Fruit fly (Drosophila melanogaster): Measurements from ENCODE around the gene CG46462.

DNA sequence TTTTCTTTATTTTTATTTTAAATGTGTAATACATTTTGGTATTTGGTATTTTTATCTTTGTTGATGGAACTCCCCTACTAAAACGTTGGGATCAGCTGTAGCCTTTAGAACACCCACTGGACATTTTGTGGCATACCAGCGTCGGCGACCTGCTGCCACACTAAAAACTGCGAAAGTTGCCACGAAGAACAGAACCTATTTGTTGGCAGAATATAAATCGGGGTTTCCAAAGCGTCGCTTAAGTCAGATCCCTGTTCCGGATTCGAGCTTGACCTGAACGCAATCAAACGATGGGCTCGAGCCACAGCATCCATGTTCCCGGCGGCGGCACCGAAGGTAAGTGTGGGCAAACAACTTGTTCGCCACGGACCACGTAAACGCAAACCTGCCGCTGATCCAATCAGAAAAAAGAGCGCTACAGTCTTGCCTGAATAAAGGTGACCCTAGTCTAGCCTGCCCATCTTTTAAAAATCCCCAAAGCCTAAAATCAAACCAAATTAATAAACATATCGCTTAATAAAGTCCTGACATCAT is 6.7 kb upstream of the CG46462 start, which contains the start of gene Grasp65:
- TF ChIP-seq psq (optimal IDR thresholded peaks at IDR 0.05) (no peak), Sin3A (optimal IDR thresholded peaks at IDR 0.05) (no peak), insv (optimal IDR thresholded peaks at IDR 0.05) (no peak), ttk (optimal IDR thresholded peaks at IDR 0.05) (no peak), h (optimal IDR thresholded peaks at IDR 0.05) (no peak)

All from Kc167 (cell line).